Worm (Caenorhabditis elegans): Measurements from ENCODE around the gene twk-39.

The twk-39 gene

ce11 chrIII:11774508-11775000, 21.0 kb upstream of the twk-39 start, which contains the start of gene immp-1 (continued):
- no peak for TF ChIP-seq sma-9 (GFP tag; optimal IDR thresholded peaks at IDR 0.05)
- no peak for TF ChIP-seq sma-9 (tag; optimal IDR thresholded peaks at IDR 0.05)
- TF ChIP-seq unc-55 (GFP tag; optimal IDR thresholded peaks at IDR 0.05) = peak; percentile 62
- TF ChIP-seq mbf-1 (tag; optimal IDR thresholded peaks at IDR 0.05) = no peak
- TF ChIP-seq unc-39 (tag; optimal IDR thresholded peaks at IDR 0.05) = no peak
- no peak for TF ChIP-seq ztf-11 (tag; optimal IDR thresholded peaks at IDR 0.05)
- peak; percentile 63 for TF ChIP-seq gmeb-1 (tag; optimal IDR thresholded peaks at IDR 0.05)
- no peak for TF ChIP-seq nhr-11 (tag; optimal IDR thresholded peaks at IDR 0.05)
- TF ChIP-seq lsy-2 (tag; optimal IDR thresholded peaks at IDR 0.05) = peak; percentile 3 to 70
- TF ChIP-seq lin-11 (tag; optimal IDR thresholded peaks at IDR 0.05) = no peak
- no peak for TF ChIP-seq aly-2 (tag; optimal IDR thresholded peaks at IDR 0.05)
- TF ChIP-seq F13H6.1 (tag; optimal IDR thresholded peaks at IDR 0.05) = no peak
- no peak for TF ChIP-seq peb-1 (tag; optimal IDR thresholded peaks at IDR 0.05)
- TF ChIP-seq fos-1 (tag; optimal IDR thresholded peaks at IDR 0.05) = peak; percentile 36
- peak; percentile 45 for TF ChIP-seq nhr-129 (tag; optimal IDR thresholded peaks at IDR 0.05)
- TF ChIP-seq ZK546.5 (tag; optimal IDR thresholded peaks at IDR 0.05) = no peak
- TF ChIP-seq crh-2 (tag; optimal IDR thresholded peaks at IDR 0.05) = peak; percentile 92
- no peak for TF ChIP-seq Y55F3AM.14 (GFP tag; optimal IDR thresholded peaks at IDR 0.05)
- no peak for TF ChIP-seq R02D3.7 (tag; optimal IDR thresholded peaks at IDR 0.05)
- TF ChIP-seq ztf-1 (GFP tag; conservative IDR thresholded peaks at IDR 0.05) = no peak

DNA sequence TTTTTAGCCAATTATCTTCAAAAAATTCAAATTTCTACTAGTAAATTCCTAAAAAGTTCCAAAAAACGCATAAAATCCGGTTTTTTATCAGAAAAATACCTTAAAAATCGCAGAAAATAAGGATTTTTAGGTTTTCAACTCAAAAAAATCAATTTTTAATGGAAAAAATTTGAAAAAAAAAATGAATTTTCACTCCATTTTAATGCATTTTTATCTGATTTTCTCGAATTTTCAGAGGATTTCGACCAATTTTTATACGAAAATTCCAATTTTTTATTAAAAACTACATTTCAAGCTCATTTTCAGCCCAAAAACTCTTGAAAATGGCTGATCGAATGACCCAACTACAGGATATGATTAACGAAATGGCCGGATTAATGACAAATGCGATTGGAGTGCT, 18.2 kb upstream of the twk-39 start, which contains the start of gene mdt-21:
Gene mdt-21 (plus strand): TSS at position 301 of the 400 bp plus-strand sequence.
- TF ChIP-seq aly-2 (tag; optimal IDR thresholded peaks at IDR 0.05) (no peak), ZK546.5 (tag; optimal IDR thresholded peaks at IDR 0.05) (no peak), lin-11 (tag; optimal IDR thresholded peaks at IDR 0.05) (no peak), mbf-1 (tag; optimal IDR thresholded peaks at IDR 0.05) (no peak), ceh-82 (tag; optimal IDR thresholded peaks at IDR 0.05) (no peak), nhr-237 (tag; optimal IDR thresholded peaks at IDR 0.05) (no peak), nhr-23 (tag; optimal IDR thresholded peaks at IDR 0.05) (no peak), elt-3 (tag; optimal IDR thresholded peaks at IDR 0.05) (no peak), C34F6.9 (tag; optimal IDR thresholded peaks at IDR 0.05) (no peak), unc-39 (tag; optimal IDR thresholded peaks at IDR 0.05) (no peak), nhr-6 (tag; optimal IDR thresholded peaks at IDR 0.05) (no peak), ama-1 (optimal IDR thresholded peaks at IDR 0.05) (no peak), nhr-77 (tag; optimal IDR thresholded peaks at IDR 0.05) (no peak), lsy-2 (tag; optimal IDR thresholded peaks at IDR 0.05) (no peak), ceh-16 (tag; optimal IDR thresholded peaks at IDR 0.05) (no peak)

DNA sequence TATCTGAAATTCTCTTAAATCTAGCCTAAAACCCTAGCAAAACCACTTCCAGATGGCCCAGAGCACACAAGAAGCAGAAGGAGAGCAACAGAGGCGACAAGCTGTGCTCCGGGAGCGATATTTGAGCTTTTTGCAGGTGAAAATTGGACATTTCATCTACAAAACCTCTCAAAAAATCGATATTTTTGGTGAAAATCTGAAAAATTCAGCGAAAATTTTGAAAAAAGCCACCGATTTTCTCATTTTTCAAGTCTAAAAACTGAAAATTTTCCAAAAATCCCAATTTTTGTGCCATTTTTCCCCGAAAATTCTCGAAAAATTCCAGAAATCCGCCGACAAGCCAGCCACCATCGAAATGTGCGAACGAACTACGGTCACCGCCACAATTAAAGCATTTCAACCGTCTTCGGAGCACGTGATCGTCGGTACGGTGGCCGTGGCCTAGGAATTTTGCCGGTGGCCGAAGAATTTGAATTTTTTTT, 15.3 kb upstream of the twk-39 start, which contains the start of gene C24H11.5:
Gene C24H11.5 (plus strand): TSS at position 51 of the 482 bp plus-strand sequence.
- TF ChIP-seq snpc-4 (tag; optimal IDR thresholded peaks at IDR 0.05) (no peak), sma-9 (GFP tag; optimal IDR thresholded peaks at IDR 0.05) (no peak), sma-9 (tag; optimal IDR thresholded peaks at IDR 0.05) (no peak), sma-3 (GFP tag; optimal IDR thresholded peaks at IDR 0.05) (no peak), F13H6.1 (tag; optimal IDR thresholded peaks at IDR 0.05) (no peak), nhr-6 (tag; optimal IDR thresholded peaks at IDR 0.05) (no peak), unc-62 (GFP tag; optimal IDR thresholded peaks at IDR 0.05) (no peak), R02D3.7 (tag; optimal IDR thresholded peaks at IDR 0.05) (no peak), unc-55 (GFP tag; optimal IDR thresholded peaks at IDR 0.05) (no peak), elt-1 (tag; optimal IDR thresholded peaks at IDR 0.05) (no peak), skn-1 (tag; optimal IDR thresholded peaks at IDR 0.05) (no peak), lin-11 (tag; optimal IDR thresholded peaks at IDR 0.05) (no peak), C34F6.9 (tag; optimal IDR thresholded peaks at IDR 0.05) (no peak), ceh-16 (tag; optimal IDR thresholded peaks at IDR 0.05) (no peak), dmd-4 (tag; optimal IDR thresholded peaks at IDR 0.05) (no peak), aly-2 (tag; optimal IDR thresholded peaks at IDR 0.05) (no peak), egl-27 (tag; optimal IDR thresholded peaks at IDR 0.05) (no peak), mbf-1 (tag; optimal IDR thresholded peaks at IDR 0.05) (no peak), ama-1 (optimal IDR thresholded peaks at IDR 0.05) (no peak)

DNA sequence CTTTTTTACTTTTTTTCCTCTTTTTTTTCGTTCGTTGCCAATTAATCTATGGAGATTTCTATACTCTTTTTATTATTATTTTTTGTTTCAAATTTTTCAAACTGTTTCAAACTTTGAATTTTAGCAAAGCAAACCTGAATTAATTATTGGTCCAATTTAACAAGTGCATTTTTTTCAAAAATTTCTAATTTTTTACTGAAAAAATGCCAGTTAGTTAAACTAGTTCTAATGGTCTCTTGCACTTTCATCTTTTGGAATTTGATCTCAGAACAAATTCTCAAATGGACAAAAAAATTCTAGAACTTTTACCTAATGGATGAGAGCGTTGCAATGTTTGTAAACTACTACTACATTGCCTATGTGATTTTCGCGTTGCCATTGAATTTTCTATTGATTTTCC, 13.7 kb upstream of the twk-39 start, which contains the start of gene srd-74:
Gene srd-74 (plus strand): TSS at position 301 of the 400 bp plus-strand sequence.
- TF ChIP-seq lin-39 (tag; optimal IDR thresholded peaks at IDR 0.05) (no peak), unc-62 (GFP tag; optimal IDR thresholded peaks at IDR 0.05) (no peak), R02D3.7 (tag; optimal IDR thresholded peaks at IDR 0.05) (no peak), nhr-237 (tag; optimal IDR thresholded peaks at IDR 0.05) (no peak), snpc-4 (tag; optimal IDR thresholded peaks at IDR 0.05) (no peak)

Data from whole organism, L2 larva.